Fruit fly (Drosophila melanogaster): ENCODE results near the gene CG4686.
A peak's percentile ranks its signal among the peaks of the same experiment; 100 is the strongest.

The CG4686 gene

DNA sequence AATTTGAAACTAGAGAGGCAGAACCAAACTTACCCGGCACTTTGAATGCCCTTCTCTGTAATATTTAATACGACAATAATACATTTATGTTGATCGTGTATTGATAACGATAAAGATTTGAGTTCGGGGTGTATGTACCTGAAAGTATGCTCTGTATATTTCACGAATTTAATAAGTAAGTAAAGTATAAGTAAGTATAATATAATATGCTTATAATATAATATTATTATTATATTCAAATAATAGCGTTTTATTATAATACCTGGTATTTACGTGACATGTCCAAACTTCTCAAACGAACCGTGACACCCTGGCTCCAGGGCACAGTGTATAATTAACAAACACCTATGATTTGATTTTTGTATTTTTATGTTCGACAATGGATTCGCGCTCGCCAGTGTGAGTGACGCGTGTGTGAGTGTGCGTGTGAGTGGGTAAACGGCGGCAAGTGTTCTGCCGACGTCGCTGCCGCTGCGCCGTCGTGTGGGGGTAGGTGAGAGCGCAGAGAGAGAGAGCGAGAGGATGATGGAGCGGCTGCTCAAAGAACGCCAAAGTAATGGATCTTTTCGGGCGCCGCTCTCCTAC lies 25.4 kb downstream of the CG4686 start (continued):
- TF ChIP-seq CG12659 (GFP tag; optimal IDR thresholded peaks at IDR 0.05): peak; percentile 78
- TF ChIP-seq ttk (GFP tag; IDR thresholded peaks at IDR 0.05): no peak; the same call in 1 of the 2 replicates
- no peak for TF ChIP-seq ssp (GFP tag; IDR thresholded peaks at IDR 0.05)
- TF ChIP-seq Bgb (GFP tag; IDR thresholded peaks at IDR 0.05; ENCODE audit: partially characterized antibody): no peak
- TF ChIP-seq CG2129 (GFP tag; IDR thresholded peaks at IDR 0.05; ENCODE audit: partially characterized antibody): no peak
- TF ChIP-seq E2f1 (GFP tag; IDR thresholded peaks at IDR 0.05): no peak
- no peak for TF ChIP-seq Hmx (GFP tag; optimal IDR thresholded peaks at IDR 0.05)
- TF ChIP-seq CG4730 (GFP tag; IDR thresholded peaks at IDR 0.05): peak; percentile 54; the same call in 1 of the 2 replicates
- peak; percentile 51 for TF ChIP-seq CG6254 (GFP tag; optimal IDR thresholded peaks at IDR 0.05)
- peak; percentile 76 for TF ChIP-seq Blimp-1 (GFP tag; optimal IDR thresholded peaks at IDR 0.05)
- TF ChIP-seq CG9876 (GFP tag; optimal IDR thresholded peaks at IDR 0.05): no peak
- peak; percentile 85 for TF ChIP-seq grau (tag; optimal IDR thresholded peaks at IDR 0.05)
- TF ChIP-seq Pdp1 (GFP tag; optimal IDR thresholded peaks at IDR 0.05): peak in 1 of 2 experiments; percentile 34
- TF ChIP-seq Lhr (GFP tag; optimal IDR thresholded peaks at IDR 0.05): no peak
- no peak for TF ChIP-seq en (GFP tag; optimal IDR thresholded peaks at IDR 0.05)
- no peak for TF ChIP-seq CG6791 (GFP tag; IDR thresholded peaks at IDR 0.05; ENCODE audit: partially characterized antibody)
- peak; percentile 37; the same call in 1 of the 2 replicates for TF ChIP-seq HLH3B (GFP tag; IDR thresholded peaks at IDR 0.05)
- no peak for TF ChIP-seq gcm2 (GFP tag; optimal IDR thresholded peaks at IDR 0.05)
- no peak for TF ChIP-seq CG12744 (GFP tag; optimal IDR thresholded peaks at IDR 0.05)
- TF ChIP-seq sqz (GFP tag; optimal IDR thresholded peaks at IDR 0.05): peak; percentile 47
- TF ChIP-seq CG15011 (GFP tag; optimal IDR thresholded peaks at IDR 0.05): peak; percentile 65
- TF ChIP-seq CG3407 (GFP tag; optimal IDR thresholded peaks at IDR 0.05): no peak
- peak; percentile 9 for TF ChIP-seq Ravus (GFP tag; IDR thresholded peaks at IDR 0.05)
- TF ChIP-seq CG3838 (GFP tag; optimal IDR thresholded peaks at IDR 0.05): no peak
- TF ChIP-seq YL-1 (GFP tag; optimal IDR thresholded peaks at IDR 0.05): no peak
- TF ChIP-seq H2.0 (GFP tag; IDR thresholded peaks at IDR 0.05): no peak; the same call in 1 of the 2 replicates
- no peak for TF ChIP-seq Stat92E (GFP tag; optimal IDR thresholded peaks at IDR 0.05)
- TF ChIP-seq CG14710 (tag; optimal IDR thresholded peaks at IDR 0.05): peak; percentile 56
- no peak for TF ChIP-seq CG7271 (tag; optimal IDR thresholded peaks at IDR 0.05)
- peak; percentile 66 for TF ChIP-seq NfI (GFP tag; optimal IDR thresholded peaks at IDR 0.05)
- TF ChIP-seq lmd (GFP tag; IDR thresholded peaks at IDR 0.05): peak; percentile 73; the same call in 1 of the 2 replicates
- no peak for TF ChIP-seq ab (GFP tag; optimal IDR thresholded peaks at IDR 0.05)
- TF ChIP-seq phol (tag; optimal IDR thresholded peaks at IDR 0.05): peak; percentile 78
- no peak for TF ChIP-seq CG1832 (GFP tag; optimal IDR thresholded peaks at IDR 0.05)
- TF ChIP-seq CG17186 (GFP tag; optimal IDR thresholded peaks at IDR 0.05): no peak
- no peak for TF ChIP-seq maf-S (GFP tag; optimal IDR thresholded peaks at IDR 0.05)
- no peak for TF ChIP-seq pb (GFP tag; optimal IDR thresholded peaks at IDR 0.05)
- peak; percentile 73 for TF ChIP-seq CG10267 (tag; optimal IDR thresholded peaks at IDR 0.05)
- TF ChIP-seq CG2889 (GFP tag; IDR thresholded peaks at IDR 0.05): 0 out of 3 replicates have a peak, but pooled peaks have one; percentile 17
- TF ChIP-seq CG16779 (GFP tag; IDR thresholded peaks at IDR 0.05): no peak
- peak; percentile 58; the same call in 1 of the 2 replicates for TF ChIP-seq sob (GFP tag; IDR thresholded peaks at IDR 0.05)
- TF ChIP-seq sug (tag; optimal IDR thresholded peaks at IDR 0.05): peak; percentile 60
- TF ChIP-seq CG14050 (GFP tag; IDR thresholded peaks at IDR 0.05): peak; percentile 20; the same call in 1 of the 3 replicates
- peak; percentile 39 for TF ChIP-seq CG8359 (GFP tag; optimal IDR thresholded peaks at IDR 0.05; ENCODE audit: borderline replicate concordance)
- peak; percentile 55 for TF ChIP-seq Nf-YC (tag; optimal IDR thresholded peaks at IDR 0.05)
- no peak for TF ChIP-seq Hr39 (optimal IDR thresholded peaks at IDR 0.05)
- TF ChIP-seq az2 (GFP tag; optimal IDR thresholded peaks at IDR 0.05): peak; percentile 28
- peak; percentile 81 for TF ChIP-seq CG6854 (GFP tag; optimal IDR thresholded peaks at IDR 0.05)
- 0 out of 2 replicates have a peak, but pooled peaks have one; percentile 14 for TF ChIP-seq CG17328 (GFP tag; IDR thresholded peaks at IDR 0.05)

All from whole organism, embryonic.